Fruit fly (Drosophila melanogaster): Measurements from ENCODE around the gene CG31777.

CG31777 gene

DNA sequence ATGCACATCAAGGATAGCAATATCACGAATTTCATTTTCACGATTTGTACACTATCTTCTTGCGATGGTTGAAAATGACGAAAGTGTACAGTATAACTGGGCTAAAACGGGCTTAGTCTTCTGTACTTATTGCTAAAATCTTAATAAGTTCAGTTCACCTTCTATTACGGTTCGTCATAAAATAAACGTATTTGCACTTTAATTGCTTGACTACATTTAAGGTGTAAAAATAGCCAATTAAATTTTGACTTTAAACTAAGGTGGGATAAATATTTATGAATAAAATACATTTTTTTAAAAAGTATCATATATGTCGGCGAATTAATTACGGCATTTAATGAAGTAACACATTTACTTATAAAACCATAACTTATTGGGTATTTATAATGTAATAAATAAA is 37.2 kb downstream of the CG31777 start, which contains the start of gene Sfp24Bb:
TSS of gene Sfp24Bb (minus strand) at position 101 of the 400 bp plus-strand sequence.
- TF ChIP-seq usp (GFP tag; optimal IDR thresholded peaks at IDR 0.05) (no peak), fru (GFP tag; optimal IDR thresholded peaks at IDR 0.05) (no peak), CG9705 (GFP tag; optimal IDR thresholded peaks at IDR 0.05) (no peak), psq (GFP tag; optimal IDR thresholded peaks at IDR 0.05) (no peak), pan (optimal IDR thresholded peaks at IDR 0.05) (no peak), Myc (optimal IDR thresholded peaks at IDR 0.05) (no peak), HLH106 (tag; optimal IDR thresholded peaks at IDR 0.05) (no peak), Dfd (GFP tag; optimal IDR thresholded peaks at IDR 0.05) (no peak), Sp1 (GFP tag; optimal IDR thresholded peaks at IDR 0.05) (no peak)

DNA sequence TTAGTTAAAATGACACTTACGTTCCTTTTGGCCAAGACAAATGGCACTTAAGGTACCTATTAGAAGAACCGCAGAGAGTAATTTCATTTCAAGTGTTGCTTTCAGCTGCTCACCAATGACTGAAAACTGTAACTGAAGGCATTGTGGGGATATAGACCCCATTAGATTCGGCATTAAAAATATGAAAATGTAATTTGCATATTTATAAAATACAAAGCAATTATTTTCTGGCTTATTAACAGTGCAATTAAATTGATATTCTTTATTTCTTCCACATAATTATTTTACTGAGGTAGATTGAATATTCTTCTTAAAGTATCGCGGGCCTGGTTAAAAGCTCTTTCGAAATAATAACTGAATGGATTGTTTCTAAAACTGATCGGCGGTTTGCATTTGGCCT is 37.8 kb downstream of the CG31777 start, which contains the start of gene Sfp24Bd:
TSS of gene Sfp24Bd (minus strand) at position 101 of the 400 bp plus-strand sequence.
- TF ChIP-seq sv (GFP tag; optimal IDR thresholded peaks at IDR 0.05) (no peak), Abd-B (GFP tag; optimal IDR thresholded peaks at IDR 0.05) (no peak), HLH106 (tag; optimal IDR thresholded peaks at IDR 0.05) (no peak), GATAd (GFP tag; optimal IDR thresholded peaks at IDR 0.05) (no peak), ey (GFP tag; optimal IDR thresholded peaks at IDR 0.05) (no peak), CG32264 (GFP tag; optimal IDR thresholded peaks at IDR 0.05) (no peak), N (GFP tag; optimal IDR thresholded peaks at IDR 0.05) (no peak), tai (GFP tag; optimal IDR thresholded peaks at IDR 0.05) (no peak), pan (optimal IDR thresholded peaks at IDR 0.05) (no peak), CG9705 (GFP tag; optimal IDR thresholded peaks at IDR 0.05) (no peak), Mio (GFP tag; optimal IDR thresholded peaks at IDR 0.05) (no peak), Jra (GFP tag; optimal IDR thresholded peaks at IDR 0.05) (no peak), Hnf4 (GFP tag; optimal IDR thresholded peaks at IDR 0.05) (no peak), jim (GFP tag; optimal IDR thresholded peaks at IDR 0.05) (no peak), Dfd (GFP tag; optimal IDR thresholded peaks at IDR 0.05) (no peak), brk (GFP tag; optimal IDR thresholded peaks at IDR 0.05) (no peak), Rel (GFP tag; optimal IDR thresholded peaks at IDR 0.05) (no peak), Rel (tag; optimal IDR thresholded peaks at IDR 0.05) (no peak), Hr78 (GFP tag; optimal IDR thresholded peaks at IDR 0.05) (no peak), lola (GFP tag; optimal IDR thresholded peaks at IDR 0.05) (no peak)

DNA sequence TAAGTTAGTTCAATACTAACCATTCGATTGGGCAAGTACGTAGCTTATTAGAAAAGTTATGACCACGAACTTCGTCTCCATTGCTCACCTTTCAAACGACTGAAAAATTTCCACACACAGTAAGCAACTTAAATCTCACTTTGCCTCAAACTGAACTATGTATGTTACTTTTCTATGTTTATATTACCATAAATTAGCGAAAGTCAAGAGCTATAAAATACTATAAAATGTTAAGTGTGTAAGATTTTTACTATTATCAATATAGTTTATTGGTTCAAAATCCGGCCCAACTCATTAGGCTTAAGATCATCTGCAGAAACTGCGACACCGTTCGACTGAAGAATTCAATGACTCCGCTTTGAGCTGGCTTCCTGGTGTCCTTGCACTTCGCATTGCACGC is 38.4 kb downstream of the CG31777 start, which contains the start of gene Sfp24Ba:
TSS of gene Sfp24Ba (minus strand) at position 101 of the 400 bp plus-strand sequence.
- TF ChIP-seq Vsx2 (GFP tag; optimal IDR thresholded peaks at IDR 0.05; ENCODE audit: partially characterized antibody) (no peak), OdsH (GFP tag; optimal IDR thresholded peaks at IDR 0.05) (no peak), CG9705 (GFP tag; optimal IDR thresholded peaks at IDR 0.05) (no peak), tai (GFP tag; optimal IDR thresholded peaks at IDR 0.05) (no peak), Mio (GFP tag; optimal IDR thresholded peaks at IDR 0.05) (no peak), Abd-B (GFP tag; optimal IDR thresholded peaks at IDR 0.05) (no peak), Hr83 (GFP tag; optimal IDR thresholded peaks at IDR 0.05; ENCODE audit: poor library complexity, severe bottlenecking) (no peak), woc (GFP tag; optimal IDR thresholded peaks at IDR 0.05) (no peak), Myc (optimal IDR thresholded peaks at IDR 0.05) (no peak), lola (GFP tag; optimal IDR thresholded peaks at IDR 0.05) (no peak), dl (GFP tag; optimal IDR thresholded peaks at IDR 0.05; ENCODE audit: insufficient read depth in 1 of 2, partially characterized antibody in 2 of 2) (no peak), Dfd (GFP tag; optimal IDR thresholded peaks at IDR 0.05) (no peak), GATAd (GFP tag; optimal IDR thresholded peaks at IDR 0.05) (no peak), dsf (GFP tag; optimal IDR thresholded peaks at IDR 0.05; ENCODE audit: borderline replicate concordance) (no peak), CrebA (GFP tag; optimal IDR thresholded peaks at IDR 0.05; ENCODE audit: borderline replicate concordance) (no peak), Hr78 (GFP tag; optimal IDR thresholded peaks at IDR 0.05) (no peak), N (GFP tag; optimal IDR thresholded peaks at IDR 0.05) (no peak), psq (GFP tag; optimal IDR thresholded peaks at IDR 0.05) (no peak), Hnf4 (GFP tag; optimal IDR thresholded peaks at IDR 0.05) (no peak), jim (GFP tag; optimal IDR thresholded peaks at IDR 0.05) (no peak)

DNA sequence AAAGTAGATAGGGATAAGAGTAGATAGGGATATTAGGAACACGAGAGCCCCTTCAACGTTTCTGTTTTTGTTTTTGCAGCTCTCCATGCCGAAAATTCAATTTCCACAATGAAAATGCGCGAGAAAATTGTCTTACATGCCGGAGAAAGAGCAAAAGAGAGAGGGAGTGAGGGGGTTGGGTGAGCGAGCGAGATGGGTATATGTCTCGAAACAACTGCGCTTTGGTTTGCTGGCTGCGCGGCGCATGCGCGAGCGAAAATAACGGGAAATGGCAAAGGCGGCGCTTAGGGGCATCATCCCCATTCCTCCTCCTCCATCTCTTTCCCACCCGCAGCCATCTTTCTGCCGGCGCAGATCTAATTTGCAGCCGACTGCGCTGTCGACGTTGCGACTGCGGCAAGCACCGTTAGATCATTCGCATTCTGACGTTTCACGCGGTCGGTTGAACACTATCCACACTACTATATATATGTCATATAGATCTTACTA is 44.5 kb downstream of the CG31777 start, which contains the start of gene Drgx:
TSS of gene Drgx (plus strand) at position 439 of the 489 bp plus-strand sequence.
- TF ChIP-seq rgr (GFP tag; optimal IDR thresholded peaks at IDR 0.05) (no peak), Vsx2 (GFP tag; optimal IDR thresholded peaks at IDR 0.05; ENCODE audit: partially characterized antibody) (peak; percentile 54), dl (GFP tag; optimal IDR thresholded peaks at IDR 0.05; ENCODE audit: insufficient read depth in 1 of 2, partially characterized antibody in 2 of 2) (peak in 1 of 2 experiments; percentile 29), Dif (GFP tag; optimal IDR thresholded peaks at IDR 0.05; ENCODE audit: partially characterized antibody) (peak; percentile 42)

All from whole organism, wandering third instar larva.